Fruit fly (Drosophila melanogaster): ENCODE data around the gene CG9123.

CG9123 gene

DNA sequence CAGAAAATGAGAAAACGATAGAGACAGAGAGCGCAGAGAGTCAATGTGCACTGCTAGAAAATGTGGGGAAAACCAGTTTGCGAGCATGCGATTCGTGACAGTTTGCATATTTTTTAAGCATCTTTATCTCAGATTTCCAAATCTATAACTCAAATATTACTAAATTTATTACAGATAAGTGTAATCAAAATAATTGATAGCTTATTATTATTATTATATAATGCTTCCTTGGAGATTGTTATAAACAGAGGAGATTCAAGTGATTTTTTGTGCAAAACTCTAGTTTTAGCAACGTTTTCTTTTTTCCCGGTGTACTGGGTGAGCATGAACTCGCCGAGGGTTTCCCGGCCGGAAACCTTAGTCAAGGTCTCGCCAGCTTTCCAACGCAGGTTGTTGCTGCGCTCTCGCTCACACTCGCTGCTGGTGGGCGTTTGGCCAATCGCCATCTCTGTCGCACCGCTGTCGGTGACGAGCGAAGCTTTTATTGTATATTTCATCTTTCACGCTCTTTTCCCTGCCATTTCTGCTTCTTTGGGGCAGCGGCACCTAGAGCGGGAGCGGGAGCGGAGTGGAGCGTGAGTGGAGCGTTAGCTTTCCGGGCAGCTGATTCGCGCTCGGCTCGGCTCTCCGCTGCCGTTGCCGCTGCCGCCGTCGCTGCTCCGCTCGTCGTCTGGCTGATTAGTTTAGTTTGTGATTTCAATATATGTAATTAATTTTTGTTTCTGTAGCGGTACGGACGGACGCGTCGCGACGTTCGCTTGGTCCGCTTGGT, 43.4 kb downstream of the CG9123 start (continued):
- peak; percentile 97 for TF ChIP-seq CG12769 (tag; optimal IDR thresholded peaks at IDR 0.05)
- TF ChIP-seq CG15479 (GFP tag; optimal IDR thresholded peaks at IDR 0.05) = no peak
- TF ChIP-seq B-H2 (GFP tag; optimal IDR thresholded peaks at IDR 0.05) = peak; percentile 92
- peak; percentile 15 for TF ChIP-seq MESR4 (GFP tag; optimal IDR thresholded peaks at IDR 0.05)
- peak; percentile 85 for TF ChIP-seq E2f2 (GFP tag; IDR thresholded peaks at IDR 0.05)
- peak; percentile 83 for TF ChIP-seq gcm2 (GFP tag; optimal IDR thresholded peaks at IDR 0.05)
- TF ChIP-seq CG13624 (GFP tag; optimal IDR thresholded peaks at IDR 0.05) = peak; percentile 77
- TF ChIP-seq CG17802 (tag; optimal IDR thresholded peaks at IDR 0.05) = peak; percentile 82
- no peak for TF ChIP-seq Kr (GFP tag; optimal IDR thresholded peaks at IDR 0.05)
- peak; percentile 75 for TF ChIP-seq CG7786 (GFP tag; optimal IDR thresholded peaks at IDR 0.05)
- peak; percentile 48 for TF ChIP-seq NK7.1 (GFP tag; optimal IDR thresholded peaks at IDR 0.05)
- peak; percentile 92 for TF ChIP-seq CG2889 (GFP tag; IDR thresholded peaks at IDR 0.05)
- TF ChIP-seq CG8281 (tag; optimal IDR thresholded peaks at IDR 0.05) = peak; percentile 90
- TF ChIP-seq CG14441 (GFP tag; IDR thresholded peaks at IDR 0.05) = peak; percentile 96
- peak; percentile 97 for TF ChIP-seq tio (GFP tag; optimal IDR thresholded peaks at IDR 0.05)
- peak; percentile 96 for TF ChIP-seq tap (tag; optimal IDR thresholded peaks at IDR 0.05)
- TF ChIP-seq Stat92E (GFP tag; optimal IDR thresholded peaks at IDR 0.05) = peak in 1 of 3 experiments; percentile 76
- TF ChIP-seq tna (GFP tag; IDR thresholded peaks at IDR 0.05; ENCODE audit: partially characterized antibody) = no peak
- TF ChIP-seq mirr (GFP tag; optimal IDR thresholded peaks at IDR 0.05) = peak; percentile 70
- peak; percentile 97 for TF ChIP-seq BtbVII (GFP tag; optimal IDR thresholded peaks at IDR 0.05)
- TF ChIP-seq shn (GFP tag; optimal IDR thresholded peaks at IDR 0.05) = peak; percentile 68

dm6 chrX:15297963-15298297, 44.0 kb downstream of the CG9123 start:
- TF ChIP-seq chinmo (GFP tag; IDR thresholded peaks at IDR 0.05; ENCODE audit: partially characterized antibody) (0 out of 4 replicates have a peak, but pooled peaks have one; percentile 7), Adf1 (GFP tag; IDR thresholded peaks at IDR 0.05) (peak; percentile 82), twi (tag; optimal IDR thresholded peaks at IDR 0.05) (no peak), cg (GFP tag; optimal IDR thresholded peaks at IDR 0.05) (peak; percentile 86), Pdp1 (GFP tag; optimal IDR thresholded peaks at IDR 0.05) (peak in 1 of 2 experiments; percentile 94), z (GFP tag; IDR thresholded peaks at IDR 0.05) (peak; percentile 87), lola (GFP tag; optimal IDR thresholded peaks at IDR 0.05) (peak in 1 of 3 experiments; percentile 61), pfk (GFP tag; optimal IDR thresholded peaks at IDR 0.05) (peak; percentile 84), H2.0 (GFP tag; IDR thresholded peaks at IDR 0.05) (no peak)

- TF ChIP-seq CG10654 (GFP tag; optimal IDR thresholded peaks at IDR 0.05) = peak; percentile 19
- TF ChIP-seq chif (GFP tag; optimal IDR thresholded peaks at IDR 0.05) = no peak
- TF ChIP-seq CG10979 (tag; optimal IDR thresholded peaks at IDR 0.05) = peak; percentile 20
- no peak for TF ChIP-seq CG2202 (tag; optimal IDR thresholded peaks at IDR 0.05)
- TF ChIP-seq CG31441 (GFP tag; IDR thresholded peaks at IDR 0.05) = peak; percentile 71
- TF ChIP-seq Jarid2 (GFP tag; optimal IDR thresholded peaks at IDR 0.05) = peak; percentile 19
- TF ChIP-seq Fer2 (tag; optimal IDR thresholded peaks at IDR 0.05) = peak; percentile 27
- peak in 1 of 3 experiments; percentile 5 for TF ChIP-seq lola (GFP tag; optimal IDR thresholded peaks at IDR 0.05)
- peak; percentile 87 for TF ChIP-seq CG2678 (tag; optimal IDR thresholded peaks at IDR 0.05)
- 0 out of 2 replicates have a peak, but pooled peaks have one; percentile 5 for TF ChIP-seq MBD-R2 (GFP tag; IDR thresholded peaks at IDR 0.05)
- TF ChIP-seq pan (optimal IDR thresholded peaks at IDR 0.05) = no peak
- TF ChIP-seq pan (GFP tag; optimal IDR thresholded peaks at IDR 0.05 in 1 of 2, IDR thresholded peaks at IDR 0.05 in 1 of 2) = no peak
- TF ChIP-seq CG9437 (GFP tag; optimal IDR thresholded peaks at IDR 0.05) = peak; percentile 73
- peak; percentile 40 for TF ChIP-seq CG1233 (GFP tag; optimal IDR thresholded peaks at IDR 0.05)
- no peak for TF ChIP-seq peb (GFP tag; IDR thresholded peaks at IDR 0.05)
- peak; percentile 13 for TF ChIP-seq CG11723 (GFP tag; optimal IDR thresholded peaks at IDR 0.05)
- TF ChIP-seq BtbVII (GFP tag; optimal IDR thresholded peaks at IDR 0.05) = peak; percentile 47
These were observed 44.7 kb downstream of the CG9123 start, which contains the start of gene gce for dm6 chrX:15296969-15297816. Gene gce, plus strand, starts transcription at chrX:15297766.

Data from whole organism, embryonic.